Worm (Caenorhabditis elegans): Measurements from ENCODE around the gene etc-1.
A peak's percentile ranks its signal among the peaks of the same experiment; 100 is the strongest.

The etc-1 gene

DNA sequence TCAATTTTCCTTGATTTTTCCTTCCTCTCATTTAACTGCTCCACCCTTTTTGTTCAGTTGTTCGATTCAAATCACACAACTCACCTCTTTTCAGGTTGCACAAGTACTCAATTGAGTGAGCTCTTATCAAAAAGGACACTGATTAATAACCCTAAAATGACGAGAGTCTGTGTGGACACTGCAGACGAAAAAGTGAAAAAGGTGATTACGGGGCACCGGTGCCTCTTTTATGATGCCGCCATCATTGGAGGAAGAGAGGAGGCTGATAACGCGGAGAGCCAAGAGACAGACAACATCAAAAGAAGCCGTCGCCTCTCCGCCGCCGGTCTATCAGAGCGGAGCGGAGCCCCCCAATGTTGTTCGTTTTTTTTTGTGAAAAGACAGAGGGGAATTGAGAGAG lies 39.5 kb upstream of the etc-1 start, which contains the start of gene sptf-2:
TSS of gene sptf-2 (plus strand) at position 297 of the 400 bp plus-strand sequence.
- peak; percentile 17 for TF ChIP-seq skn-1 (tag; optimal IDR thresholded peaks at IDR 0.05)
- peak; percentile 75 for TF ChIP-seq jun-1 (tag; optimal IDR thresholded peaks at IDR 0.05)
- TF ChIP-seq elt-2 (tag; optimal IDR thresholded peaks at IDR 0.05), result peak; percentile 98
- TF ChIP-seq nhr-23 (tag; optimal IDR thresholded peaks at IDR 0.05), result no peak
- TF ChIP-seq fkh-10 (GFP tag; optimal IDR thresholded peaks at IDR 0.05), result no peak
- peak; percentile 88 for TF ChIP-seq pqm-1 (tag; optimal IDR thresholded peaks at IDR 0.05)
- peak; percentile 34 for TF ChIP-seq pha-4 (tag; optimal IDR thresholded peaks at IDR 0.05)
- no peak for TF ChIP-seq aly-2 (tag; optimal IDR thresholded peaks at IDR 0.05)
- TF ChIP-seq nfya-1 (tag; optimal IDR thresholded peaks at IDR 0.05; ENCODE audit: insufficient read depth), result peak; percentile 16
- no peak for TF ChIP-seq nhr-237 (tag; optimal IDR thresholded peaks at IDR 0.05)

DNA sequence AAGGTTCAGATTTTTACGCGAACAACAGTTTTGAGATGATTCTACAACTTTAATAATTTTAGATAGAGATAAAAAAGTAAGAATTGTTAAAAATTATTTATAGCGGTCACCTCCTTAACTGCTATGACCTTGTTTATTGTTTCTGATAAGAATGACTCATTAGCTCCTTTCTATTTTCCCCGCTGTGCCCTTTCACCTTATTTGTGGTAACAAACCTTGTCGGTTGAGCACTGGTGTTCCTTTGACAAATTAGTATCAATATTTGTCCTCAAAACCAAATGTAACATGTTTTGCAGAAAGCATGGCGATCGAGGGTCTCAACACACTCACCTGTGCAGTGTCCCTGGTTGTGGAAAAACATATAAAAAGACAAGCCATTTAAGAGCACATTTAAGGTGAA lies 38.0 kb upstream of the etc-1 start:
- peak; percentile 48 for TF ChIP-seq pha-4 (tag; optimal IDR thresholded peaks at IDR 0.05)
- TF ChIP-seq daf-12 (tag; optimal IDR thresholded peaks at IDR 0.05), result no peak
- TF ChIP-seq nhr-25 (tag; optimal IDR thresholded peaks at IDR 0.05), result no peak

DNA sequence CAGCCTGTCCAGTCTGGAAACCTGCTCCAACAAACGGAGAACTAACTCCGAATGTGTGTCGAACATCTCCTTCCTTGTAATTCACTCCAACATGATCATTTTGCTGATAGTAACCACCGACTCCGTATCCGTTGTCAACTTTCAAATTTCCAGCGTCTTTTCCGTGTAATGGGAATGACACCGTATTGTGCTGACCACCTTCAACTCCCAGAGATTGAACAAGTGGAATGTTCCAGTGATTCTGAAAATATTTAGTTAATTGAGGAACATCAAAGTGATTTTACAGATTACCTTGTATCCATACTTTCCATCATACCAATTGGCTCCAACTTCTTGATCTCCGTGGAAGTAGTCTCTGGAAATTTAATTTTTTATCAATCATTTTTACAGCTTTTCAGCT lies 36.7 kb upstream of the etc-1 start:
- TF ChIP-seq skn-1 (tag; optimal IDR thresholded peaks at IDR 0.05) (no peak), nhr-43 (tag; optimal IDR thresholded peaks at IDR 0.05; ENCODE audit: poor library complexity, severe bottlenecking) (no peak), hmg-11 (tag; optimal IDR thresholded peaks at IDR 0.05) (no peak), lin-15B (tag; optimal IDR thresholded peaks at IDR 0.05) (no peak), elt-1 (tag; optimal IDR thresholded peaks at IDR 0.05) (no peak), tbx-2 (tag; optimal IDR thresholded peaks at IDR 0.05) (no peak), egl-27 (tag; optimal IDR thresholded peaks at IDR 0.05) (no peak), elt-2 (tag; optimal IDR thresholded peaks at IDR 0.05) (no peak)

DNA sequence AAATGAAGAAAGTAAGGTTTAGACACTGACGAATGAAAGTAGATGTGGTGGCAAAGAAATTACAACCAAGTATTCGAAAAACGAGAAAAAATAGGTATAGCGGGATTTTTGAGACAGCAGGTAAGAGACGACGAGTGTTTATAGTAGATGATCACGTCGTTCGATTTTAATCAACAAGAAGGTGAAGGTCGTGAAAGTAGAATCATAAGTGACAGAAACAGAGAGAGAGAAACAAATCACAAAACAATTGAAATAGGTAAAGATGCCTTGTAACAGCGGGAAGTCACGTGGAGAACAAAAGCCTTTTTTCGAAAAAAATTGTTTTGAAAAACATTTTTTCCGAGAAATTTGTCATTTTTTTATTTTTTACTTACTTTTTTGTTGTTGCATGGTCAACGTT lies 34.5 kb upstream of the etc-1 start, which contains the start of gene T22C8.6:
TSS of gene T22C8.6 (minus strand) at position 194 of the 400 bp plus-strand sequence.
- TF ChIP-seq nhr-23 (tag; optimal IDR thresholded peaks at IDR 0.05) (peak; percentile 19), nhr-67 (tag; optimal IDR thresholded peaks at IDR 0.05) (no peak), nhr-25 (tag; optimal IDR thresholded peaks at IDR 0.05) (peak; percentile 33)

DNA sequence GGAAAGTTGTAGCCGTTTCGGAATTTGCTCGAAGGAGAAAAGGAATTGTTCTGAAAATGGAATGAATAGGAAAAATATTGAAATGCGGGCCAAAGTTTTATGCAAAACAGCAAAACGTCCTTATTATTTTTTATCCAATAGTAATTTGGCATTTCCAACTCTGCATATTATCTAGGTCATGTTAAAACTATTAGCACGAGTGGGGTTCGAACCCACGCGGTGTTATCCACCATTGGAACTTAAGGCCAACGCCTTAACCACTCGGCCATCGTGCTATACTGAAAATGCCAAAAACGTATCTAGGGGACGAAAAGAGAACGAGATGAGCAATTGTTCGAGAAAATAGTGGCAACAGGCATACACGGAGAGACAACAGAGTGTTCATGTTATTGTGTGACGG lies 32.9 kb upstream of the etc-1 start:
- TF ChIP-seq jun-1 (tag; optimal IDR thresholded peaks at IDR 0.05) (no peak), nhr-11 (tag; optimal IDR thresholded peaks at IDR 0.05) (no peak)

DNA sequence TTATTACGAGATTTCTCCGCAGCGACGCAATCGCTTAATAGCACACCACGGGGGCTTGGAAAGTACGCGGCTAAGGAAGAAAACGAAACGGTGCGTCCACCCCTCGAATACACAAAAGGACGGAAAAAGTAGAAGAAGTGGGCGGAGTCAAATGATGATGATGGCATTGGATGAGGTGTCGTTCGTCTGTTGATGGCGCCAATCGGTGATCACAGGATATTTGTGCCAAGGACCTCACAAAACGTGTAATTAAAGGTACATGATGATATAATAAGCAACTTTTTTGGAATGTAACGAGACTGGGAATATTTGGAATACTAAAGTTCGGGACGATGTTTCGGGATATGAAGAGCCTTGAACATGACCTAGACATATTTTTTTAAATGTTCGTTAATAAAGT lies 30.2 kb upstream of the etc-1 start, which contains the start of gene cutl-12:
TSS of gene cutl-12 (minus strand) at position 101 of the 400 bp plus-strand sequence.
- TF ChIP-seq ama-1 (optimal IDR thresholded peaks at IDR 0.05), result no peak
- no peak for TF ChIP-seq eor-1 (tag; optimal IDR thresholded peaks at IDR 0.05)
- no peak for TF ChIP-seq fkh-10 (GFP tag; optimal IDR thresholded peaks at IDR 0.05)
- TF ChIP-seq ceh-82 (tag; optimal IDR thresholded peaks at IDR 0.05), result no peak
- TF ChIP-seq sea-2 (GFP tag; optimal IDR thresholded peaks at IDR 0.05), result no peak
- TF ChIP-seq fkh-2 (tag; optimal IDR thresholded peaks at IDR 0.05), result no peak
- no peak for TF ChIP-seq tbx-2 (tag; optimal IDR thresholded peaks at IDR 0.05)
- no peak for TF ChIP-seq R02D3.7 (tag; optimal IDR thresholded peaks at IDR 0.05)
- TF ChIP-seq ceh-28 (tag; optimal IDR thresholded peaks at IDR 0.05), result no peak
- TF ChIP-seq nhr-28 (tag; optimal IDR thresholded peaks at IDR 0.05), result no peak
- TF ChIP-seq unc-39 (tag; optimal IDR thresholded peaks at IDR 0.05), result no peak
- TF ChIP-seq mml-1 (tag; optimal IDR thresholded peaks at IDR 0.05), result no peak
- TF ChIP-seq skn-1 (tag; optimal IDR thresholded peaks at IDR 0.05), result no peak
- TF ChIP-seq nhr-76 (tag; optimal IDR thresholded peaks at IDR 0.05), result no peak
- TF ChIP-seq elt-2 (tag; optimal IDR thresholded peaks at IDR 0.05), result no peak
- no peak for TF ChIP-seq daf-12 (tag; optimal IDR thresholded peaks at IDR 0.05)
- TF ChIP-seq nhr-12 (tag; optimal IDR thresholded peaks at IDR 0.05), result no peak
- TF ChIP-seq aly-2 (tag; optimal IDR thresholded peaks at IDR 0.05), result no peak

Data from whole organism, L3 larva.